Worm (Caenorhabditis elegans) whole organism, L4 larva: ENCODE measurements around the gene T08G5.3.

ENCODE experiments used
- aly-2 ChIP-seq: sonication (generic microtip); optimal IDR thresholded peaks from 2 replicates; lab custom pipeline; 2018; ENCODE audit warnings: missing biosample characterization, missing genetic modification characterization
- egl-27 ChIP-seq: sonication (generic microtip); optimal IDR thresholded peaks from 3 replicates; lab custom pipeline; 2017; ENCODE audit warnings: missing biosample characterization, missing genetic modification reagents, missing genetic modification characterization
- fkh-10 ChIP-seq: fragments of 150-350 bp; optimal IDR thresholded peaks from 2 replicates; lab custom pipeline; 2014; ENCODE audit warnings: missing biosample characterization, missing genetic modification reagents, missing genetic modification characterization
- nhr-25 ChIP-seq: sonication (generic microtip); optimal IDR thresholded peaks from 2 replicates; lab custom pipeline; 2017; ENCODE audit warnings: missing genetic modification characterization, mild to moderate bottlenecking, missing compliant biosample characterization, antibody characterized with exemption, moderate library complexity, borderline replicate concordance; ENCODE audit not compliant: insufficient read depth
- pha-4 ChIP-seq, 2 experiments: fragments of 150-350 bp in 1 of 2; fragments of 200-800 bp in 1 of 2; sonication (Bioruptor generic) in 1 of 2; IDR thresholded peaks in 1 of 2; optimal IDR thresholded peaks in 1 of 2; 2 replicates each; pipeline versions ENCODE4 v1.3.6 to Lab custom; 2014 to 2022; ENCODE audit warnings: missing genetic modification characterization in 2 of 2, missing genetic modification reagents in 2 of 2, missing biosample characterization in 1 of 2, missing compliant biosample characterization in 1 of 2
- snpc-4 ChIP-seq: fragments of 150-350 bp; optimal IDR thresholded peaks from 2 replicates; lab custom pipeline; 2014; ENCODE audit warnings: missing biosample characterization, missing genetic modification characterization
- tag-97 ChIP-seq: fragments of 200-800 bp; sonication (Bioruptor generic); IDR thresholded peaks from 2 replicates; pipeline ENCODE4 v1.3.6; 2022; ENCODE audit warnings: missing genetic modification characterization, missing compliant biosample characterization
- zag-1 ChIP-seq: fragments of 150-350 bp; optimal IDR thresholded peaks from 2 replicates; lab custom pipeline; 2014; ENCODE audit warnings: missing biosample characterization, missing genetic modification characterization

DNA sequence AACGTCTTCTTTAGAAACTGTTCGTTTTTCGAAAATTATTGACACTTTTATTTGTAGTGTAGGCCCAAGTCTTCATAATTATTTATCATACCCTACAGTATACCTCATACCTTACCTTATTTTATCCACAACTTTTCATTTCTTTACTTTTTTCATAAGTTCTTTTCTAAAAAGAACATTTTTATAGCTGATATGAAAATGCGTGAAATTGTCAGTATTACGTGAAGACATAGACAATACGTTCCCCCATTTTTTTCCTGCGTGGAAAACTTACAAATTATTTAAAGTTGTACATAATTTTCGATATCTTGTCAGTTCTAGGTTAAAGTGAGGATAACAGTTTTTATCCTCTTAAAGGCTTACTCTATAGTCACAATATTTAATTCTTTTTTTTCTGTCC is 42.6 kb upstream of the T08G5.3 start:
- TF ChIP-seq aly-2 = no peak
- no peak for TF ChIP-seq pha-4 (GFP tag; IDR thresholded peaks at IDR 0.05; lab: Robert Waterston, UW)
- TF ChIP-seq pha-4 (tag; optimal IDR thresholded peaks at IDR 0.05; lab: Kevin White, UChicago) = no peak
- TF ChIP-seq snpc-4 (tag; lab: Kevin White, UChicago) = no peak
- no peak for TF ChIP-seq egl-27 (tag; lab: Kevin White, UChicago)
- TF ChIP-seq tag-97 (GFP tag; lab: Robert Waterston, UW) = no peak
- no peak for TF ChIP-seq nhr-25 (tag; lab: Kevin White, UChicago)
- no peak for TF ChIP-seq fkh-10
- no peak for TF ChIP-seq zag-1 (tag; lab: Kevin White, UChicago)
